Worm (Caenorhabditis elegans): Measurements from ENCODE around the gene tsp-12.

ce11 chrIV:10180133-10180749 lies 29.8 kb upstream of the tsp-12 start, which contains the start of gene gta-1:
- TF ChIP-seq him-1 (tag; optimal IDR thresholded peaks at IDR 0.05) (no peak), dao-5 (tag; optimal IDR thresholded peaks at IDR 0.05) (no peak), W03F9.2 (tag; optimal IDR thresholded peaks at IDR 0.05) (no peak)
